Worm (Caenorhabditis elegans): ENCODE data around the gene R09H10.3.

DNA sequence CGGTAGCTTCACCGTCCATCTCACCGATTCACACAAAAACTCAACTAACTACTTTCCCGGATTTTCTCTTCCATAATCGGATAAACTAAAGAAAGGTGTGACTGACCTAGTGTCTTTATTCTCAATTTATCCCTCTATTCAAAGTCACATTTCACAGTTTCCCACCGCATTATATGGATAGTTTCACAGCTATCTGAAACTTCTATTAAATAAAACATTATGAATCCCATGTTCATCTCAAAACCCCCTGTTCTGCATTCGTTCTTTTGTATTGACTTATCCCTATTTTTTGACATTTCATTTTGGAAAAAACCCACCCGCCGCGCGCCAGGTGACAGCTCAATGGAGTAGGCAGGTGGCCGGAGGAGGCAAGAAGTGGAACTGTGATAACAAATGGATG is 39.0 kb upstream of the R09H10.3 start:
- no peak for TF ChIP-seq lin-39 (tag; optimal IDR thresholded peaks at IDR 0.05)
- no peak for TF ChIP-seq nhr-76 (tag; optimal IDR thresholded peaks at IDR 0.05)
- TF ChIP-seq set-16 (GFP tag; IDR thresholded peaks at IDR 0.05): no peak
- no peak for TF ChIP-seq ztf-7 (tag; optimal IDR thresholded peaks at IDR 0.05)
- no peak for TF ChIP-seq sdz-12 (GFP tag; optimal IDR thresholded peaks at IDR 0.05)
- TF ChIP-seq zag-1 (tag; optimal IDR thresholded peaks at IDR 0.05): no peak
